Fruit fly (Drosophila melanogaster) whole organism, pupa: ENCODE results near the gene rdo.

ENCODE experiments used
- CG32121 ChIP-seq: fragments of 200-800 bp; sonication (Bioruptor generic); IDR thresholded peaks from 2 replicates; pipeline ENCODE4 v1.3.6; 2022; ENCODE audit warnings: missing biosample characterization, missing genetic modification characterization
- CG9948 ChIP-seq: fragments of 200-800 bp; sonication (Bioruptor generic); optimal IDR thresholded peaks from 2 replicates; lab custom pipeline; 2018; ENCODE audit warnings: missing biosample characterization, mild to moderate bottlenecking, missing genetic modification characterization, moderate library complexity
- D1 ChIP-seq: fragments of 200-800 bp; sonication (Bioruptor generic); optimal IDR thresholded peaks from 2 replicates; lab custom pipeline; 2018; ENCODE audit warnings: missing biosample characterization, mild to moderate bottlenecking, missing genetic modification characterization, moderate library complexity
- EcR ChIP-seq: fragments of 200-800 bp; sonication (Bioruptor generic); optimal IDR thresholded peaks from 3 replicates; lab custom pipeline; 2019; ENCODE audit warnings: missing biosample characterization, missing genetic modification characterization, mild to moderate bottlenecking, moderate library complexity, missing genetic modification reagents
- Ets98B ChIP-seq: fragments of 200-800 bp; sonication (Bioruptor generic); IDR thresholded peaks from 2 replicates; pipeline ENCODE4 v1.3.6; 2022; ENCODE audit warnings: missing biosample characterization, missing genetic modification characterization

DNA sequence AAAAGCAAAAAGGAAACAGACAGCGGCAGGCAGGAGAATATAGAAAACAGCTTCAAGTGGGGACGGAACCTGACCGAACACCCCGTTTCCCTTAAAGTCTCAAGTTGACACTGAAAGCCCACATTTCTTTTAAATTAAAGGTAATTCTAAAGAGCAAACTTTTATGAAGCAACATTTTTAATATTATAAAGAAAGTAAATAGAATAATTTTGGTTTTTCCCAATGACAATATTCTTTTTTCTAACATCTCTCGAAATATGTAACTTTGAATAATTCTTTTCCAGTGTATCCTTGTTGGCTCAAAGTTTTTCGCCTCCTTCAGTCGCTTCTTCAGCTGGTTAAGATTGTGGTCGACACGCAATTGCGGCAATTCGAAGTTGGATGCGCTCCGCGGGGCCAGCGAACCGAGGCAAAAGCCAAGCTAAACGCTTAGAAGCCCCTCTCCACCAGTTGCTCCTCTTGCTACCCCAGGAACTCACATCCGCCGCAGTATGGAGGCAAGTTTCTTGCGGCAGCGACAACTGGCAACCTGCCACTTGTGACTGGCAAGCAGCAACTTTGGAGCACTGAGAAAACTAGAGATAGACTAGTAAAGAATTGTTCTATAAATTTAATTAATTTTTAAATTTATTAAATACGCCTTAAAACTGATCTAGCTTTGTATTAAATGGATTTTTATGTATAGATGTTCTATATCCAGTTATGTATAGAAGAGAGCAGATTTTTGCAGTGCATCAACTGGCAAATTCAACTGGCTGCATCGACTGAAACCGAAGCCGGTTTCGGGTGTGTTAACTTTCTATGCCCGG lies 8.9 kb upstream of the rdo start:
- TF ChIP-seq CG32121 (peak; percentile 95), Ets98B (peak; percentile 91), CG9948 (peak; percentile 76), EcR (GFP tag; lab: Kevin White, UChicago) (peak; percentile 23), D1 (tag; lab: Kevin White, UChicago) (peak; percentile 1)
